Fruit fly (Drosophila melanogaster): ENCODE results near the gene CG8300.

DNA sequence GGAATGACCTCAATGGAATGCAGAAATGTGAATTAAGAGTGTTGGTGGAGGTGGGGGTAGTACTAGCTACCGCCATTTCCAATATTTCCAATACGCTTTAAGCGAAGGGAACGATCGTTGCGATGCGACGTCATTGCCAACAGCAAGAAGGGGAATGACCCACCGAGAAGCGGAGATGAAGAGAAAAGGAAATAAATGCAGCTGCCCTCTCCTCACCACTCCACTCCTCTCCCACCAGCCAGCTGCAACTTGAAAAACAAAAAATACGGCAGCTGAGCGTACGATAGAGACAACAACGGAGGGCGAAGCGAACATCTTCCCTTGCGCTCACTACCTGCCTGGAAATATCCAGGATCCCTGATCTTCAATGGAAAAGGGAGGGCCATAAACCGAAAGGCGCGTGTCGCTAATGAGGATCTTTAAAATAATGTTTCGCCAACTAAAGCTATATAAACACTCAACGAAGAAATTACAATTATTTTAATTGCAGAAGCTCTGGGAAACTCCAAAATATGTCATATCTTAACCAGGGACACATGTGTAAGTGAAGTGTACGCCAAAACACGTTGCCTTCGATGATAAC lies 8.7 kb upstream of the CG8300 start:
- TF ChIP-seq psq (optimal IDR thresholded peaks at IDR 0.05): no peak
- no peak for TF ChIP-seq CG8478 (optimal IDR thresholded peaks at IDR 0.05)
- no peak for TF ChIP-seq pan (optimal IDR thresholded peaks at IDR 0.05)
- peak in 1 of 2 experiments; percentile 64 for TF ChIP-seq EcR (GFP tag; optimal IDR thresholded peaks at IDR 0.05)
- no peak for TF ChIP-seq Dll (optimal IDR thresholded peaks at IDR 0.05)

Data from whole organism.